Fruit fly (Drosophila melanogaster) whole organism, embryonic: ENCODE data around the gene CG6325.

Experiments used
- Abd-B ChIP-seq: fragments of 200-800 bp; sonication (Bioruptor generic); optimal IDR thresholded peaks from 2 replicates; lab custom pipeline; 2018; ENCODE audit warnings: missing biosample characterization, mild to moderate bottlenecking, missing genetic modification characterization, moderate library complexity
- CG4617 ChIP-seq: fragments of 200-800 bp; sonication (Bioruptor generic); optimal IDR thresholded peaks from 3 replicates; lab custom pipeline; 2016; ENCODE audit warnings: missing biosample characterization, missing genetic modification characterization, borderline replicate concordance
- CG6654 ChIP-seq: fragments of 200-800 bp; sonication (Bioruptor generic); optimal IDR thresholded peaks from 2 replicates; lab custom pipeline; 2017; ENCODE audit warnings: missing biosample characterization, mild to moderate bottlenecking, missing genetic modification characterization
- CG9932 ChIP-seq: fragments of 200-800 bp; sonication (Bioruptor generic); IDR thresholded peaks from 2 replicates; pipeline ENCODE4 v1.3.6; 2022; ENCODE audit warnings: missing biosample characterization, missing genetic modification characterization
- HLH3B ChIP-seq: fragments of 200-800 bp; sonication (Bioruptor generic); IDR thresholded peaks from 2 replicates; pipeline ENCODE4 v1.3.6; 2022; ENCODE audit warnings: missing biosample characterization, missing genetic modification characterization
- Oaz ChIP-seq: fragments of 200-800 bp; sonication (Bioruptor generic); IDR thresholded peaks from 2 replicates; pipeline ENCODE4 v1.3.6; 2022; ENCODE audit warnings: missing biosample characterization, missing genetic modification characterization
- Side ChIP-seq: fragments of 200-800 bp; sonication (Bioruptor generic); optimal IDR thresholded peaks from 2 replicates; lab custom pipeline; 2016; ENCODE audit warnings: missing biosample characterization, missing genetic modification characterization
- lov ChIP-seq, 2 experiments: fragments of 200-800 bp in 1 of 2; fragments of >200 bp in 1 of 2; sonication (Bioruptor generic) in 1 of 2; IDR thresholded peaks in 1 of 2; optimal IDR thresholded peaks in 1 of 2; 2 replicates in 1 of 2; 3 replicates in 1 of 2; pipeline versions ENCODE4 v1.3.6 to Lab custom; 2017 to 2022; ENCODE audit warnings: missing biosample characterization in 1 of 2, missing genetic modification characterization in 1 of 2
- pros ChIP-seq: fragments of 200-800 bp; sonication (Bioruptor generic); optimal IDR thresholded peaks from 3 replicates; lab custom pipeline; 2019; ENCODE audit warnings: missing biosample characterization, mild to moderate bottlenecking, missing genetic modification characterization, moderate library complexity
- seq ChIP-seq: fragments of 200-800 bp; sonication (Bioruptor generic); IDR thresholded peaks from 2 replicates; pipeline ENCODE4 v1.3.6; 2022; ENCODE audit warnings: missing biosample characterization, missing genetic modification characterization

DNA sequence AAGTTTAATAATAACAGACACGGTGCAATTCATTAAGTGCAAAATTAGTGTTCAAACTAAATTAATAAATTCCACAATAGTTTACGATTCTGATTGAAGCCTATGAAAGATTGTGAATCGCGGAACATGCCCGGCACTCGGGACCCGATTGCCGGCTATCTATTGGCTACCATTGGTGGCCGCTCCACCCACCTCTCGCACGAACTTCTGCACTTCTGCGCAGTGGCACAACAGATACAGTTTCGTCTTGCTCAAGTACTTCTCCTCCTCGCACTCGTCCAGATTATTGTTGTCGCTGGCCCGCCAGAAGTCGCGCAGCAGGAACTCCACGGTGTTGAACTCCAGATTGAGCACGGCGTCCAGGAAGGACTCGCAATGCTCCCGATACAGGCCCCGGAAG lies 42.8 kb downstream of the CG6325 start:
- TF ChIP-seq CG9932 (GFP tag; lab: Robert Waterston, UW) (no peak), CG6654 (GFP tag; lab: Kevin White, UChicago) (no peak), CG4617 (GFP tag; lab: Kevin White, UChicago) (no peak), Abd-B (GFP tag; lab: Kevin White, UChicago) (no peak), HLH3B (GFP tag; lab: Robert Waterston, UW) (no peak), Side (GFP tag; lab: Kevin White, UChicago) (no peak), seq (GFP tag; lab: Robert Waterston, UW) (no peak), pros (GFP tag; lab: Kevin White, UChicago) (no peak), Oaz (no peak), lov (optimal IDR thresholded peaks at IDR 0.05; lab: Kevin White, UChicago) (no peak), lov (GFP tag; IDR thresholded peaks at IDR 0.05; lab: Robert Waterston, UW) (no peak)
